Worm (Caenorhabditis elegans) whole organism, L1 larva: ENCODE measurements around the gene F22F7.12.

Experiments used
- C16A3.4 ChIP-seq: fragments of 150-350 bp; optimal IDR thresholded peaks from 2 replicates; lab custom pipeline; 2014; ENCODE audit warnings: missing biosample characterization, missing genetic modification characterization
- C34B4.2 ChIP-seq: sonication (generic microtip); optimal IDR thresholded peaks from 2 replicates; lab custom pipeline; 2017; ENCODE audit warnings: mild to moderate bottlenecking, missing genetic modification characterization, missing compliant biosample characterization
- F16B12.6 ChIP-seq: fragments of 150-350 bp; optimal IDR thresholded peaks from 2 replicates; lab custom pipeline; 2014; ENCODE audit warnings: missing biosample characterization, missing genetic modification characterization
- Y116A8C.19 ChIP-seq: sonication (generic microtip); optimal IDR thresholded peaks from 2 replicates; lab custom pipeline; 2016; ENCODE audit warnings: missing compliant biosample characterization, missing genetic modification characterization, borderline replicate concordance
- ama-1 ChIP-seq: fragments of 150-350 bp; optimal IDR thresholded peaks from 2 replicates; lab custom pipeline; 2014
- ceh-63 ChIP-seq: fragments of 200-800 bp; sonication (Bioruptor generic); optimal IDR thresholded peaks from 2 replicates; lab custom pipeline; 2018; ENCODE audit warnings: mild to moderate bottlenecking, missing genetic modification characterization, missing compliant biosample characterization
- ceh-82 ChIP-seq, 3 experiments: fragments of 150-350 bp in 1 of 3; sonication (generic microtip) in 2 of 3; optimal IDR thresholded peaks; 2 replicates each; lab custom pipeline; 2014 to 2017; ENCODE audit warnings: missing biosample characterization in 3 of 3, missing genetic modification characterization in 3 of 3
- ceh-90 ChIP-seq: sonication (generic microtip); optimal IDR thresholded peaks from 2 replicates; lab custom pipeline; 2016; ENCODE audit warnings: missing genetic modification characterization, missing compliant biosample characterization
- ces-1 ChIP-seq: fragments of 150-350 bp; optimal IDR thresholded peaks from 2 replicates; lab custom pipeline; 2014; ENCODE audit warnings: missing biosample characterization, missing genetic modification reagents, missing genetic modification characterization
- dpl-1 ChIP-seq, 3 experiments: fragments of 150-350 bp in 2 of 3; sonication (generic microtip) in 1 of 3; optimal IDR thresholded peaks; 2 replicates each; lab custom pipeline; 2014 to 2017; ENCODE audit warnings: missing biosample characterization in 3 of 3, missing genetic modification characterization in 3 of 3, missing genetic modification reagents in 3 of 3
- efl-1 ChIP-seq, 4 experiments: fragments of 150-350 bp; optimal IDR thresholded peaks in 3 of 4; peaks in 1 of 4; 1 replicate in 1 of 4; 2 replicates in 3 of 4; lab custom pipeline; 2014; ENCODE audit warnings: missing biosample characterization in 2 of 4, missing genetic modification characterization in 2 of 4, missing genetic modification reagents in 2 of 4
- egl-13 ChIP-seq: sonication (generic microtip); optimal IDR thresholded peaks from 2 replicates; lab custom pipeline; 2016; ENCODE audit warnings: missing genotype, missing genetic modification reagents, missing genetic modification characterization, missing compliant biosample characterization
- elt-2 ChIP-seq: sonication (generic microtip); optimal IDR thresholded peaks from 2 replicates; lab custom pipeline; 2016; ENCODE audit warnings: missing genetic modification characterization, mild to moderate bottlenecking, inconsistent platforms, missing compliant biosample characterization, missing genetic modification reagents
- elt-3 ChIP-seq, 6 experiments: fragments of 150-350 bp in 1 of 6; sonication (generic microtip); optimal IDR thresholded peaks; 2 replicates each; lab custom pipeline; 2017 to 2018; ENCODE audit warnings: missing biosample characterization in 6 of 6, missing genetic modification characterization in 6 of 6, inconsistent platforms in 1 of 6
- fkh-10 ChIP-seq: sonication (generic microtip); optimal IDR thresholded peaks from 2 replicates; lab custom pipeline; 2017; ENCODE audit warnings: missing biosample characterization, missing genetic modification reagents, missing genetic modification characterization
- hlh-17 ChIP-seq: fragments of 200-800 bp; sonication (Bioruptor generic); optimal IDR thresholded peaks from 2 replicates; lab custom pipeline; 2018; ENCODE audit warnings: missing genetic modification characterization, mild to moderate bottlenecking, missing compliant biosample characterization, moderate library complexity, borderline replicate concordance
- lin-13 ChIP-seq: fragments of 150-350 bp; optimal IDR thresholded peaks from 2 replicates; lab custom pipeline; 2014; ENCODE audit warnings: missing biosample characterization, missing genetic modification reagents, missing genetic modification characterization
- lin-14 ChIP-seq: fragments of 200-800 bp; sonication (Bioruptor generic); optimal IDR thresholded peaks from 2 replicates; lab custom pipeline; 2018; ENCODE audit warnings: mild to moderate bottlenecking, missing genetic modification characterization, moderate library complexity, missing compliant biosample characterization
- lin-15B ChIP-seq: fragments of 150-350 bp; sonication (generic microtip); optimal IDR thresholded peaks from 3 replicates; lab custom pipeline; 2014; ENCODE audit warnings: missing biosample characterization, missing genetic modification characterization
- lin-35 ChIP-seq, 2 experiments: fragments of 150-350 bp; optimal IDR thresholded peaks; 2 replicates each; lab custom pipeline; 2014; ENCODE audit warnings: missing biosample characterization in 2 of 2, missing genetic modification characterization in 2 of 2, missing genetic modification reagents in 2 of 2
- lin-39 ChIP-seq: fragments of 150-350 bp; optimal IDR thresholded peaks from 2 replicates; lab custom pipeline; 2014; ENCODE audit warnings: missing biosample characterization, missing genetic modification reagents, missing genetic modification characterization
- lir-3 ChIP-seq: sonication (generic microtip); optimal IDR thresholded peaks from 2 replicates; lab custom pipeline; 2016; ENCODE audit warnings: mild to moderate bottlenecking, missing genetic modification characterization, moderate library complexity, missing compliant biosample characterization; ENCODE audit not compliant: poor library complexity
- mep-1 ChIP-seq: fragments of 150-350 bp; optimal IDR thresholded peaks from 2 replicates; lab custom pipeline; 2014; ENCODE audit warnings: missing biosample characterization, missing genetic modification characterization
- nhr-11 ChIP-seq: fragments of 150-350 bp; optimal IDR thresholded peaks from 2 replicates; lab custom pipeline; 2014; ENCODE audit warnings: missing biosample characterization, missing genetic modification characterization
- nhr-12 ChIP-seq: sonication (generic microtip); optimal IDR thresholded peaks from 2 replicates; lab custom pipeline; 2017; ENCODE audit warnings: missing biosample characterization, missing genetic modification characterization
- nhr-19 ChIP-seq: fragments of 200-800 bp; sonication (Bioruptor generic); conservative IDR thresholded peaks from 2 replicates; pipeline ENCODE4 v1.3.6; 2022; ENCODE audit warnings: missing genetic modification characterization, missing compliant biosample characterization
- nhr-20 ChIP-seq: sonication (generic microtip); optimal IDR thresholded peaks from 2 replicates; lab custom pipeline; 2016; ENCODE audit warnings: mild to moderate bottlenecking, missing genetic modification characterization, missing compliant biosample characterization
- nhr-237 ChIP-seq: fragments of 150-350 bp; optimal IDR thresholded peaks from 2 replicates; lab custom pipeline; 2014; ENCODE audit warnings: missing biosample characterization, missing genetic modification characterization
- nhr-47 ChIP-seq: sonication (generic microtip); optimal IDR thresholded peaks from 2 replicates; lab custom pipeline; 2016; ENCODE audit warnings: mild to moderate bottlenecking, missing genetic modification characterization, moderate library complexity, missing compliant biosample characterization
- nhr-71 ChIP-seq: sonication (generic microtip); optimal IDR thresholded peaks from 2 replicates; lab custom pipeline; 2016; ENCODE audit warnings: mild to moderate bottlenecking, missing genetic modification characterization, moderate library complexity, missing compliant biosample characterization
- nhr-76 ChIP-seq: sonication (generic microtip); optimal IDR thresholded peaks from 2 replicates; lab custom pipeline; 2017; ENCODE audit warnings: missing biosample characterization, missing genetic modification characterization
- nhr-77 ChIP-seq: fragments of 150-350 bp; optimal IDR thresholded peaks from 2 replicates; lab custom pipeline; 2014; ENCODE audit warnings: missing biosample characterization, missing genetic modification characterization
- nhr-84 ChIP-seq: sonication (generic microtip); optimal IDR thresholded peaks from 2 replicates; lab custom pipeline; 2017; ENCODE audit warnings: missing biosample characterization, missing genetic modification characterization
- nhr-85 ChIP-seq: sonication (generic microtip); peaks from one replicate; lab custom pipeline; 2016; ENCODE audit warnings: missing genetic modification characterization, inconsistent platforms, missing compliant biosample characterization
- nhr-90 ChIP-seq: sonication (generic microtip); optimal IDR thresholded peaks from 2 replicates; lab custom pipeline; 2016; ENCODE audit warnings: mild to moderate bottlenecking, missing genetic modification characterization, missing compliant biosample characterization; ENCODE audit not compliant: poor library complexity
- pag-3 ChIP-seq: sonication (generic microtip); optimal IDR thresholded peaks from 2 replicates; lab custom pipeline; 2017; ENCODE audit warnings: missing genetic modification characterization, mild to moderate bottlenecking, missing compliant biosample characterization, antibody characterized with exemption, borderline replicate concordance; ENCODE audit not compliant: insufficient read depth
- pax-3 ChIP-seq: fragments of 200-800 bp; sonication (Bioruptor generic); optimal IDR thresholded peaks from 2 replicates; lab custom pipeline; 2018; ENCODE audit warnings: mild to moderate bottlenecking, missing genetic modification characterization, moderate library complexity, missing compliant biosample characterization
- rnt-1 ChIP-seq: sonication (generic microtip); optimal IDR thresholded peaks from 2 replicates; lab custom pipeline; 2016; ENCODE audit warnings: mild to moderate bottlenecking, missing genetic modification characterization, moderate library complexity, missing compliant biosample characterization
- skn-1 ChIP-seq: fragments of 150-350 bp; optimal IDR thresholded peaks from 2 replicates; lab custom pipeline; 2014; ENCODE audit warnings: missing biosample characterization, missing genetic modification characterization
- snpc-4 ChIP-seq: fragments of 150-350 bp; optimal IDR thresholded peaks from 2 replicates; lab custom pipeline; 2014; ENCODE audit warnings: missing biosample characterization, missing genetic modification characterization
- snu-23 ChIP-seq: sonication (generic microtip); optimal IDR thresholded peaks from 2 replicates; lab custom pipeline; 2016; ENCODE audit warnings: missing genetic modification characterization, missing compliant biosample characterization
- sox-4 ChIP-seq: sonication (generic microtip); optimal IDR thresholded peaks from 2 replicates; lab custom pipeline; 2016; ENCODE audit warnings: missing genetic modification characterization, missing compliant biosample characterization
- sup-37 ChIP-seq: fragments of 200-800 bp; sonication (Bioruptor generic); optimal IDR thresholded peaks from 2 replicates; lab custom pipeline; 2018; ENCODE audit warnings: mild to moderate bottlenecking, missing genetic modification characterization, missing compliant biosample characterization
- swsn-7 ChIP-seq: sonication (generic microtip); optimal IDR thresholded peaks from 2 replicates; lab custom pipeline; 2016; ENCODE audit warnings: missing genetic modification characterization, missing compliant biosample characterization
- tlp-1 ChIP-seq: fragments of 150-350 bp; optimal IDR thresholded peaks from 2 replicates; lab custom pipeline; 2014; ENCODE audit warnings: missing biosample characterization, missing genetic modification characterization
- unc-86 ChIP-seq: sonication (generic microtip); optimal IDR thresholded peaks from 2 replicates; lab custom pipeline; 2016; ENCODE audit warnings: missing genetic modification characterization, missing compliant biosample characterization
- xbp-1 ChIP-seq: sonication (generic microtip); optimal IDR thresholded peaks from 2 replicates; lab custom pipeline; 2016; ENCODE audit warnings: missing genetic modification characterization, missing compliant biosample characterization
- ztf-4 ChIP-seq: fragments of 150-350 bp; optimal IDR thresholded peaks from 2 replicates; lab custom pipeline; 2014; ENCODE audit warnings: missing biosample characterization, missing genetic modification characterization

The F22F7.12 gene

DNA sequence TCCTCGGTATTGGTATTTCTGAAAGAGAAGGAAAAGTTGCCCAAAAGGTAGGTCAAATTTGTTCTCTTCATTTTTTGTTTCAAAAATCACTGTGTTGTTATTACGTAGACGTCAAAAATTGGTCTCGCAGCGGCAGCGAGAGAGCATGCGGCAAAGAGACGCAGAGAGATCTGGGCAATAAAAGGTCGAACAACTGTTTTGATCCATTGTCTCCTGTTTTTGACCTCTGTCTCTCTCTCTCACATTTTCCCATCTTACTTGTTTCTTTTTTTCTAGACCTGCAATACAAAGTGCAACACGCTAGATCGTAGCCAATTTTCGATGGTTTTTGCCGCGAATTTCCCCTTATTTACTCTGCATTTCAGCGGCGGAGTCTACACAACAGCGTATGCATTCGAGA, 17.8 kb downstream of the F22F7.12 start:
- TF ChIP-seq ces-1: no peak
- TF ChIP-seq efl-1 (optimal IDR thresholded peaks at IDR 0.05; lab: Kevin White, UChicago): no peak
- peak in 1 of 2 experiments; percentile 88 for TF ChIP-seq efl-1 (GFP tag; optimal IDR thresholded peaks at IDR 0.05 in 1 of 2; lab: Kevin White, UChicago)
- TF ChIP-seq rnt-1: peak; percentile 73

- TF ChIP-seq lin-13 (GFP tag; lab: Kevin White, UChicago): no peak
- no peak for TF ChIP-seq efl-1 (optimal IDR thresholded peaks at IDR 0.05; lab: Kevin White, UChicago)
- TF ChIP-seq efl-1 (GFP tag; optimal IDR thresholded peaks at IDR 0.05 in 1 of 2; lab: Kevin White, UChicago): no peak
- no peak for TF ChIP-seq ama-1 (lab: Kevin White, UChicago)
- no peak for TF ChIP-seq nhr-71 (tag; lab: Kevin White, UChicago)
- no peak for TF ChIP-seq dpl-1 (GFP tag; optimal IDR thresholded peaks at IDR 0.05; lab: Kevin White, UChicago)
- TF ChIP-seq nhr-237 (tag; lab: Kevin White, UChicago): no peak
- no peak for TF ChIP-seq nhr-11 (tag; lab: Kevin White, UChicago)
- no peak for TF ChIP-seq nhr-47
- no peak for TF ChIP-seq nhr-76 (tag; lab: Kevin White, UChicago)
- no peak for TF ChIP-seq C34B4.2 (tag; lab: Kevin White, UChicago)
Observed at ce11 chrV:2123164-2123563, 21.1 kb downstream of the F22F7.12 start.

DNA sequence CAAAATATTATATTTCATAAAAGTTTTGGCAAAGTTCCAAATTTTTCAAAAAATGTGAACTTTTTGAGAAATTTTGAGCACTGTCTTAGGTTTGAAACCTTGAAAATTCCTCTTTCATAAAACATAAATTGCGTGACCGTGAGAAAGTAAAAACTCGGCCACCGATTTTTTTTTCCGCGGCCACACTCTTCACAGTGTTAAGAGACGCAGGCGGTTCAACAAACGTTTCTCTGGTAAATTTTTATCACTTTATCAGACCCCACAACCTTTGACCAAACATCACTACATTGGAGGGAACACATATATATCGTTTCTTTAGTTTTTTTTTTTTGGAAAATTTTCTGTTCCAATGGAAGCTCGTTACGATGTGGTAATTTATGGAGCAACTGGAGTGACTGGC, 21.8 kb downstream of the F22F7.12 start, which contains the start of gene F22F7.2:
Gene F22F7.2, plus strand, starts transcription at position 266 of the 400 bp plus-strand sequence.
- TF ChIP-seq egl-13 (tag; lab: Kevin White, UChicago) (no peak), swsn-7 (tag; lab: Kevin White, UChicago) (no peak), rnt-1 (peak; percentile 50), snpc-4 (tag; lab: Kevin White, UChicago) (no peak), sox-4 (tag; lab: Kevin White, UChicago) (no peak), snu-23 (GFP tag; lab: Kevin White, UChicago) (no peak), mep-1 (no peak), hlh-17 (GFP tag; lab: Kevin White, UChicago) (no peak), nhr-90 (tag; lab: Kevin White, UChicago) (no peak), nhr-47 (no peak), nhr-84 (tag; lab: Kevin White, UChicago) (no peak), nhr-19 (GFP tag; lab: Robert Waterston, UW) (no peak), nhr-12 (no peak), ceh-63 (no peak), skn-1 (tag; lab: Kevin White, UChicago) (no peak), F16B12.6 (tag; lab: Kevin White, UChicago) (no peak), nhr-20 (tag; lab: Kevin White, UChicago) (peak; percentile 68), ceh-90 (tag; lab: Kevin White, UChicago) (no peak), fkh-10 (GFP tag; lab: Kevin White, UChicago) (no peak), ceh-82 (tag; optimal IDR thresholded peaks at IDR 0.05; lab: Kevin White, UChicago) (no peak), lin-35 (GFP tag; optimal IDR thresholded peaks at IDR 0.05; lab: Kevin White, UChicago) (peak in 1 of 2 experiments; percentile 29), lin-15B (tag; lab: Kevin White, UChicago) (no peak), elt-3 (tag; optimal IDR thresholded peaks at IDR 0.05; lab: Kevin White, UChicago) (peak in 1 of 6 experiments; percentile 37), lir-3 (tag; lab: Kevin White, UChicago) (no peak), xbp-1 (tag; lab: Kevin White, UChicago) (no peak), dpl-1 (GFP tag; optimal IDR thresholded peaks at IDR 0.05; lab: Kevin White, UChicago) (peak in 1 of 3 experiments; percentile 6), pag-3 (tag; lab: Kevin White, UChicago) (no peak), sup-37 (GFP tag; lab: Kevin White, UChicago) (no peak), tlp-1 (tag; lab: Kevin White, UChicago) (no peak), lin-14 (GFP tag; lab: Kevin White, UChicago) (no peak), unc-86 (no peak), pax-3 (no peak), efl-1 (optimal IDR thresholded peaks at IDR 0.05; lab: Kevin White, UChicago) (peak; percentile 15 to 19), efl-1 (GFP tag; optimal IDR thresholded peaks at IDR 0.05 in 1 of 2; lab: Kevin White, UChicago) (peak in 1 of 2 experiments; percentile 38), Y116A8C.19 (tag; lab: Kevin White, UChicago) (no peak), nhr-85 (tag; lab: Kevin White, UChicago) (no peak), lin-39 (tag; lab: Kevin White, UChicago) (no peak), nhr-77 (tag; lab: Kevin White, UChicago) (no peak), C16A3.4 (tag; lab: Kevin White, UChicago) (no peak), elt-2 (tag; lab: Kevin White, UChicago) (no peak), ztf-4 (no peak)
